Worm (Caenorhabditis elegans): ENCODE results near the gene scrm-3.

- TF ChIP-seq ama-1 (optimal IDR thresholded peaks at IDR 0.05) (no peak), ceh-22 (tag; optimal IDR thresholded peaks at IDR 0.05) (no peak), hlh-6 (tag; optimal IDR thresholded peaks at IDR 0.05) (no peak), ttx-3 (tag; optimal IDR thresholded peaks at IDR 0.05) (no peak), pha-4 (tag; optimal IDR thresholded peaks at IDR 0.05) (no peak), ceh-30 (tag; optimal IDR thresholded peaks at IDR 0.05) (no peak), elt-2 (tag; optimal IDR thresholded peaks at IDR 0.05) (no peak), F13H6.1 (tag; optimal IDR thresholded peaks at IDR 0.05) (no peak), madf-2 (tag; optimal IDR thresholded peaks at IDR 0.05) (no peak)
These were observed 36.6 kb downstream of the scrm-3 start, which contains the start of gene C17B7.14 for ce11 chrV:3320432-3320831.

Data from whole organism, late embryonic.